Worm (Caenorhabditis elegans) whole organism, L4 larva: Measurements from ENCODE around the gene C50H2.4.

ENCODE experiments used
- D1046.2 ChIP-seq: fragments of 200-800 bp; sonication (Bioruptor generic); IDR thresholded peaks from 2 replicates; pipeline ENCODE4 v1.3.6; 2022; ENCODE audit warnings: missing genetic modification characterization, missing compliant biosample characterization
- F10B5.3 ChIP-seq: sonication (generic microtip); optimal IDR thresholded peaks from 2 replicates; lab custom pipeline; 2016; ENCODE audit warnings: mild to moderate bottlenecking, missing genetic modification characterization, missing compliant biosample characterization
- F37D6.2 ChIP-seq: sonication (generic microtip); optimal IDR thresholded peaks from 2 replicates; lab custom pipeline; 2016; ENCODE audit warnings: mild to moderate bottlenecking, missing genetic modification characterization, missing compliant biosample characterization
- T26A8.4 ChIP-seq: fragments of 200-800 bp; sonication (Bioruptor generic); IDR thresholded peaks from 2 replicates; pipeline ENCODE4 v1.3.6; 2022; ENCODE audit warnings: missing genetic modification characterization, missing compliant biosample characterization
- Y105C5A.15 ChIP-seq: fragments of 200-800 bp; sonication (Bioruptor generic); IDR thresholded peaks from 2 replicates; pipeline ENCODE4 v1.3.6; 2022; ENCODE audit warnings: missing genetic modification characterization, missing compliant biosample characterization
- Y5F2A.4 ChIP-seq: fragments of 200-800 bp; sonication (Bioruptor generic); optimal IDR thresholded peaks from 2 replicates; lab custom pipeline; 2018; ENCODE audit warnings: mild to moderate bottlenecking, missing genetic modification characterization, missing compliant biosample characterization
- aha-1 ChIP-seq: fragments of 150-350 bp; peaks from one replicate; lab custom pipeline; 2014; ENCODE audit warnings: missing biosample characterization, missing genetic modification characterization
- attf-4 ChIP-seq: sonication (generic microtip); optimal IDR thresholded peaks from 3 replicates; lab custom pipeline; 2017; ENCODE audit warnings: missing biosample characterization, missing genetic modification characterization
- ceh-32 ChIP-seq: sonication (generic microtip); optimal IDR thresholded peaks from 2 replicates; lab custom pipeline; 2016; ENCODE audit warnings: mild to moderate bottlenecking, missing genetic modification characterization, missing compliant biosample characterization; ENCODE audit not compliant: poor library complexity
- ceh-44 ChIP-seq: fragments of 200-800 bp; sonication (Bioruptor generic); IDR thresholded peaks from 2 replicates; pipeline ENCODE4 v1.3.6; 2022; ENCODE audit warnings: missing genetic modification reagents, missing genetic modification characterization, missing compliant biosample characterization
- ceh-82 ChIP-seq: sonication (generic microtip); optimal IDR thresholded peaks from 2 replicates; lab custom pipeline; 2017; ENCODE audit warnings: missing biosample characterization, missing genetic modification characterization
- ces-1 ChIP-seq: fragments of 150-350 bp; sonication (generic microtip); optimal IDR thresholded peaks from 4 replicates; lab custom pipeline; 2014; ENCODE audit warnings: missing biosample characterization, missing genetic modification reagents, missing genetic modification characterization
- daf-19 ChIP-seq: fragments of 200-800 bp; sonication (Bioruptor generic); conservative IDR thresholded peaks from 2 replicates; pipeline ENCODE4 v1.3.6; 2022; ENCODE audit warnings: missing genetic modification characterization, missing compliant biosample characterization
- dmd-6 ChIP-seq: fragments of 200-800 bp; sonication (Bioruptor generic); IDR thresholded peaks from 2 replicates; pipeline ENCODE4 v1.3.6; 2022; ENCODE audit warnings: missing genetic modification reagents, missing genetic modification characterization, missing compliant biosample characterization
- dmd-8 ChIP-seq: fragments of 200-800 bp; sonication (Bioruptor generic); IDR thresholded peaks from 2 replicates; pipeline ENCODE4 v1.3.6; 2022; ENCODE audit warnings: missing genetic modification characterization, missing compliant biosample characterization
- dmd-9 ChIP-seq: fragments of 200-800 bp; sonication (Bioruptor generic); IDR thresholded peaks from 2 replicates; pipeline ENCODE4 v1.3.6; 2022; ENCODE audit warnings: missing genetic modification reagents, missing genetic modification characterization, missing compliant biosample characterization
- dpl-1 ChIP-seq: fragments of 150-350 bp; optimal IDR thresholded peaks from 2 replicates; lab custom pipeline; 2014; ENCODE audit warnings: missing biosample characterization, missing genetic modification reagents, missing genetic modification characterization
- duxl-1 ChIP-seq: sonication (generic microtip); optimal IDR thresholded peaks from 2 replicates; lab custom pipeline; 2016; ENCODE audit warnings: mild to moderate bottlenecking, missing genetic modification characterization, moderate library complexity, missing compliant biosample characterization; ENCODE audit not compliant: poor library complexity
- fkh-10 ChIP-seq: fragments of 150-350 bp; optimal IDR thresholded peaks from 2 replicates; lab custom pipeline; 2014; ENCODE audit warnings: missing biosample characterization, missing genetic modification reagents, missing genetic modification characterization
- gei-8 ChIP-seq: fragments of 200-800 bp; sonication (Bioruptor generic); optimal IDR thresholded peaks from 2 replicates; lab custom pipeline; 2018; ENCODE audit warnings: mild to moderate bottlenecking, missing genetic modification characterization, missing compliant biosample characterization
- lin-1 ChIP-seq: fragments of 200-800 bp; sonication (Bioruptor generic); IDR thresholded peaks from 2 replicates; pipeline ENCODE4 v1.3.6; 2022; ENCODE audit warnings: missing genetic modification reagents, missing genetic modification characterization, missing compliant biosample characterization
- lin-15B ChIP-seq: fragments of 150-350 bp; sonication (generic microtip); optimal IDR thresholded peaks from 3 replicates; lab custom pipeline; 2014; ENCODE audit warnings: missing biosample characterization, missing genetic modification characterization
- madf-9 ChIP-seq: fragments of 200-800 bp; sonication (Bioruptor generic); conservative IDR thresholded peaks from 2 replicates; pipeline ENCODE4 v1.3.6; 2022; ENCODE audit warnings: missing genetic modification reagents, missing genetic modification characterization, missing compliant biosample characterization
- mdt-29 ChIP-seq: fragments of 200-800 bp; sonication (Bioruptor generic); IDR thresholded peaks from 2 replicates; pipeline ENCODE4 v1.3.6; 2022; ENCODE audit warnings: missing genetic modification reagents, missing genetic modification characterization, missing compliant biosample characterization
- mep-1 ChIP-seq: fragments of 150-350 bp; sonication (generic microtip); optimal IDR thresholded peaks from 3 replicates; lab custom pipeline; 2014; ENCODE audit warnings: missing biosample characterization, missing genetic modification characterization
- mes-2 ChIP-seq: sonication (generic microtip); optimal IDR thresholded peaks from 2 replicates; lab custom pipeline; 2016; ENCODE audit warnings: missing genotype, mild to moderate bottlenecking, missing genetic modification characterization, missing compliant biosample characterization; ENCODE audit not compliant: poor library complexity, severe bottlenecking
- nhr-25 ChIP-seq: sonication (generic microtip); optimal IDR thresholded peaks from 2 replicates; lab custom pipeline; 2017; ENCODE audit warnings: missing genetic modification characterization, mild to moderate bottlenecking, missing compliant biosample characterization, antibody characterized with exemption, moderate library complexity, borderline replicate concordance; ENCODE audit not compliant: insufficient read depth
- nhr-42 ChIP-seq: fragments of 200-800 bp; sonication (Bioruptor generic); IDR thresholded peaks from 2 replicates; pipeline ENCODE4 v1.3.6; 2022; ENCODE audit warnings: missing genetic modification characterization, missing compliant biosample characterization
- nhr-48 ChIP-seq: sonication (generic microtip); optimal IDR thresholded peaks from 2 replicates; lab custom pipeline; 2016; ENCODE audit warnings: mild to moderate bottlenecking, missing genetic modification characterization, missing compliant biosample characterization
- nhr-6 ChIP-seq: fragments of 150-350 bp; optimal IDR thresholded peaks from 2 replicates; lab custom pipeline; 2014; ENCODE audit warnings: missing biosample characterization, missing genetic modification characterization
- rbr-2 ChIP-seq: sonication (generic microtip); optimal IDR thresholded peaks from 2 replicates; lab custom pipeline; 2016; ENCODE audit warnings: missing genotype, missing genetic modification characterization, missing compliant biosample characterization
- snpc-1.2 ChIP-seq: fragments of 200-800 bp; sonication (Bioruptor generic); IDR thresholded peaks from 2 replicates; pipeline ENCODE4 v1.3.6; 2022; ENCODE audit warnings: missing genetic modification reagents, missing genetic modification characterization, missing compliant biosample characterization
- spr-1 ChIP-seq: sonication (generic microtip); optimal IDR thresholded peaks from 2 replicates; lab custom pipeline; 2016; ENCODE audit warnings: mild to moderate bottlenecking, missing genetic modification characterization, missing compliant biosample characterization
- tag-97 ChIP-seq: fragments of 200-800 bp; sonication (Bioruptor generic); IDR thresholded peaks from 2 replicates; pipeline ENCODE4 v1.3.6; 2022; ENCODE audit warnings: missing genetic modification characterization, missing compliant biosample characterization
- vab-7 ChIP-seq: fragments of 200-800 bp; sonication (Bioruptor generic); IDR thresholded peaks from 2 replicates; pipeline ENCODE4 v1.3.6; 2022; ENCODE audit warnings: missing genetic modification reagents, missing genetic modification characterization, missing compliant biosample characterization
- ztf-11 ChIP-seq: fragments of 150-350 bp; optimal IDR thresholded peaks from 2 replicates; lab custom pipeline; 2014; ENCODE audit warnings: missing biosample characterization, missing genetic modification characterization

The C50H2.4 gene

DNA sequence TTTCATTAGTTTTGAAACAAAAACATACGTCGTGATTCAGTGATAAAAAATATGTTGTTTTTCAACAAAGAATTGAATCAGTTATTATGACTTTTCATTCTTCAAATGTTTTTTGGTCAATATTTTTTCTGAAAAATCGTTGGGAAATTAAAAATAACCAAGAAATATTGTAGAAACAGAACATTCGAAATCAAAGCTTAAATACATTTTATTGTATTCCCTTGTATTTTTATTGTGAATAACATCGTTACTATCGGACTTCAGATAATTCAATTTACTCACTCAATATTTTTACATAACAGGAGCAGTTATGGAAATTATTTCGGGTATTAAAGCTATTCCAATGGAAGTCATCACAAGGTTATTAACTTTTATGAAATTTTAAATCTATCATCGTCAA lies at the start of gene C50H2.4:
C50H2.4 (plus strand) TSS at position 301 of the 400 bp plus-strand sequence.
- no peak for TF ChIP-seq D1046.2 (GFP tag; lab: Robert Waterston, UW)
- no peak for TF ChIP-seq fkh-10 (GFP tag; lab: Kevin White, UChicago)
- TF ChIP-seq madf-9 (GFP tag; lab: Robert Waterston, UW): no peak
- no peak for TF ChIP-seq attf-4
- TF ChIP-seq aha-1: no peak

DNA sequence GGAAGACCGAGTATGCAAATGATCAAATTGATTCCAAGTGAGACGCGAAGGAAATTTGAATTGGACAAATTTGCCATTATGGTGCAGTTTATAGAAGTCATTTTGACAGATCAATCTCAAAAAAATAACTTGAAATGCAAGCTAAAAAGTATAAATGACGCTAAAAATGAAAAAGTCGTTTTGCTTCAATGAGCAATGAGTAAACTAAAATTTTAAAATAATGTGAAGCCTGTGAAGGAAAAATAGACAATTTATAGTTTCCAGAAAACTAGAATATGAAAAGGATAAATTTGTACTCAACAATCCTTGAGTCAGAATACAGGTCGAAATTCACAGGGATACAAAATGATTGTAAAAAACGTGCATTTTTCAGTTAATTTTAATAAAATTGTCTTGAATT lies 48.5 kb upstream of the C50H2.4 start, which contains the start of gene srab-17:
srab-17 (minus strand) TSS at position 101 of the 400 bp plus-strand sequence.
- no peak for TF ChIP-seq T26A8.4 (GFP tag; lab: Robert Waterston, UW)
- TF ChIP-seq dmd-9: no peak
- TF ChIP-seq dpl-1 (GFP tag; lab: Kevin White, UChicago): no peak
- TF ChIP-seq Y5F2A.4 (GFP tag; lab: Kevin White, UChicago): no peak
- no peak for TF ChIP-seq ceh-44 (GFP tag; lab: Robert Waterston, UW)
- no peak for TF ChIP-seq nhr-48 (tag; lab: Kevin White, UChicago)
- TF ChIP-seq ztf-11 (tag; lab: Kevin White, UChicago): no peak
- TF ChIP-seq daf-19 (GFP tag; lab: Robert Waterston, UW): no peak
- TF ChIP-seq mep-1 (tag; lab: Kevin White, UChicago): no peak
- no peak for TF ChIP-seq lin-15B (tag; lab: Kevin White, UChicago)
- no peak for TF ChIP-seq nhr-25
- no peak for TF ChIP-seq snpc-1.2 (GFP tag; lab: Robert Waterston, UW)
- TF ChIP-seq lin-1: no peak
- TF ChIP-seq F37D6.2: no peak
- TF ChIP-seq nhr-42: no peak
- no peak for TF ChIP-seq madf-9 (GFP tag; lab: Robert Waterston, UW)
- no peak for TF ChIP-seq dmd-6
- TF ChIP-seq mdt-29 (GFP tag; lab: Robert Waterston, UW): no peak
- no peak for TF ChIP-seq ceh-32 (tag; lab: Kevin White, UChicago)
- TF ChIP-seq Y105C5A.15 (GFP tag; lab: Robert Waterston, UW): no peak

DNA sequence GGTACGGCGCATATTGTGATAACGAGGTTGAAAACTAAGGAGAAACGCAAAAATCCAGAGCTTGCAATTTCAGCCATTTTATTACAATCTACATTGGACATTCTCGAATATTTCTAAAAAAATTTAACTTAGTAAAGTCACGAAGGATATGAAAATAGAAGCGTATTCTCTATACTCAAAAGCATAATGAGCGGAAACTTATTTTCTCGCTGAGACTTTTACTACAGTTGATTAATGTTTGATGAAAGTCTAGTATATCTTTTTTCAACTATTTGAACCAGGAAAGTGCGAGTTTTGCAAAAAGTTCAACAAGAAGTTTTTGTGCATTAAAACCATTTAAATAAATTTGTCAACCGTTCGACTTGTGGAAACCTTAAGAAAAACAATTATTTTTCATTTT lies 45.4 kb upstream of the C50H2.4 start, which contains the start of gene srab-18:
srab-18 (minus strand) TSS at position 101 of the 400 bp plus-strand sequence.
- TF ChIP-seq dmd-8 (GFP tag; lab: Robert Waterston, UW) (no peak), tag-97 (GFP tag; lab: Robert Waterston, UW) (no peak), aha-1 (peak; percentile 16), spr-1 (tag; lab: Kevin White, UChicago) (no peak), nhr-6 (no peak), vab-7 (GFP tag; lab: Robert Waterston, UW) (no peak)

DNA sequence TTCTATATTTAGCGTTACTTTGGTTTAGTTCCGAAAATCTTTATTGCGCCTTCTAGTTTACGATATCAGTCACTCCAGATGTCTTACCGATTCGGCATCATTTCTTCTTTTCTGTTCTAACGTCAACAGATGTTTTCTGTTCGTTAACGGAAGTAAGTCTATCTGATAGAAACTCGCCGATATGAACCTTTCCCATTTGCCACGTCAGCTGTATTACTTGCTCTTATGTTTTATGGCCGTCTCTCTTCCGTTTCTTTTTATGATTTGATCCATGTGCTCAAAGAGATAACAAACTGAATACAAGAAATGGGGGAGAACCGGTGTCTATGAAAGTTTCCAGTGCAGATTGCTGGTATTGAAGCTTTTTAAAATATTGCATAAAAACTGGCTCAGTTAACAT lies 37.4 kb upstream of the C50H2.4 start, which contains the start of gene srab-26:
srab-26 (minus strand) TSS at position 101 of the 400 bp plus-strand sequence.
- TF ChIP-seq nhr-48 (tag; lab: Kevin White, UChicago): no peak
- TF ChIP-seq mes-2 (tag; lab: Kevin White, UChicago): no peak
- TF ChIP-seq ceh-82: no peak
- TF ChIP-seq gei-8: no peak
- no peak for TF ChIP-seq ces-1
- TF ChIP-seq F10B5.3: no peak
- TF ChIP-seq duxl-1 (tag; lab: Kevin White, UChicago): no peak
- no peak for TF ChIP-seq nhr-42
- TF ChIP-seq rbr-2: no peak
- TF ChIP-seq, all 104 proteins: peak for 0
